Worm (Caenorhabditis elegans) whole organism, L1 larva: ENCODE data around the gene T20D4.11.
"Not testable (repeated sequence)": the region's sequence is repeated elsewhere in the genome, so short reads cannot be mapped to it uniquely, and the experiment has no call there.

Experiments
- F16B12.6 ChIP-seq: fragments of 150-350 bp; optimal IDR thresholded peaks from 2 replicates; lab custom pipeline; 2014; ENCODE audit warnings: missing biosample characterization, missing genetic modification characterization
- alr-1 ChIP-seq: fragments of 200-800 bp; sonication (Bioruptor generic); optimal IDR thresholded peaks from 2 replicates; lab custom pipeline; 2018; ENCODE audit warnings: borderline replicate concordance, mild to moderate bottlenecking, missing genetic modification characterization, missing compliant biosample characterization
- ama-1 ChIP-seq: fragments of 150-350 bp; optimal IDR thresholded peaks from 2 replicates; lab custom pipeline; 2014
- ceh-8 ChIP-seq: fragments of 200-800 bp; sonication (Bioruptor generic); optimal IDR thresholded peaks from 2 replicates; lab custom pipeline; 2018; ENCODE audit warnings: mild to moderate bottlenecking, missing genetic modification characterization, moderate library complexity, missing compliant biosample characterization
- ceh-82 ChIP-seq, 3 experiments: fragments of 150-350 bp in 1 of 3; sonication (generic microtip) in 2 of 3; optimal IDR thresholded peaks; 2 replicates each; lab custom pipeline; 2014 to 2017; ENCODE audit warnings: missing biosample characterization in 3 of 3, missing genetic modification characterization in 3 of 3
- ceh-90 ChIP-seq: sonication (generic microtip); optimal IDR thresholded peaks from 2 replicates; lab custom pipeline; 2016; ENCODE audit warnings: missing genetic modification characterization, missing compliant biosample characterization
- ces-1 ChIP-seq: fragments of 150-350 bp; optimal IDR thresholded peaks from 2 replicates; lab custom pipeline; 2014; ENCODE audit warnings: missing biosample characterization, missing genetic modification reagents, missing genetic modification characterization
- dpl-1 ChIP-seq, 3 experiments: fragments of 150-350 bp in 2 of 3; sonication (generic microtip) in 1 of 3; optimal IDR thresholded peaks; 2 replicates each; lab custom pipeline; 2014 to 2017; ENCODE audit warnings: missing biosample characterization in 3 of 3, missing genetic modification characterization in 3 of 3, missing genetic modification reagents in 3 of 3
- efl-1 ChIP-seq, 4 experiments: fragments of 150-350 bp; optimal IDR thresholded peaks in 3 of 4; peaks in 1 of 4; 1 replicate in 1 of 4; 2 replicates in 3 of 4; lab custom pipeline; 2014; ENCODE audit warnings: missing biosample characterization in 2 of 4, missing genetic modification characterization in 2 of 4, missing genetic modification reagents in 2 of 4
- elt-2 ChIP-seq: sonication (generic microtip); optimal IDR thresholded peaks from 2 replicates; lab custom pipeline; 2016; ENCODE audit warnings: missing genetic modification characterization, mild to moderate bottlenecking, inconsistent platforms, missing compliant biosample characterization, missing genetic modification reagents
- elt-3 ChIP-seq, 6 experiments: fragments of 150-350 bp in 1 of 6; sonication (generic microtip); optimal IDR thresholded peaks; 2 replicates each; lab custom pipeline; 2017 to 2018; ENCODE audit warnings: missing biosample characterization in 6 of 6, missing genetic modification characterization in 6 of 6, inconsistent platforms in 1 of 6
- ets-5 ChIP-seq: fragments of 200-800 bp; sonication (Bioruptor generic); IDR thresholded peaks from 2 replicates; pipeline ENCODE4 v1.3.6; 2022; ENCODE audit warnings: missing genetic modification characterization, missing compliant biosample characterization
- fkh-10 ChIP-seq: sonication (generic microtip); optimal IDR thresholded peaks from 2 replicates; lab custom pipeline; 2017; ENCODE audit warnings: missing biosample characterization, missing genetic modification reagents, missing genetic modification characterization
- fkh-4 ChIP-seq: sonication (generic microtip); optimal IDR thresholded peaks from 2 replicates; lab custom pipeline; 2016; ENCODE audit warnings: missing compliant biosample characterization, missing genetic modification characterization, borderline replicate concordance
- fkh-8 ChIP-seq: sonication (generic microtip); optimal IDR thresholded peaks from 2 replicates; lab custom pipeline; 2016; ENCODE audit warnings: mild to moderate bottlenecking, missing genetic modification characterization, missing compliant biosample characterization
- fos-1 ChIP-seq: fragments of 150-350 bp; optimal IDR thresholded peaks from 2 replicates; lab custom pipeline; 2014; ENCODE audit warnings: missing biosample characterization, missing genetic modification characterization
- hlh-17 ChIP-seq: fragments of 200-800 bp; sonication (Bioruptor generic); optimal IDR thresholded peaks from 2 replicates; lab custom pipeline; 2018; ENCODE audit warnings: missing genetic modification characterization, mild to moderate bottlenecking, missing compliant biosample characterization, moderate library complexity, borderline replicate concordance
- hpl-2 ChIP-seq: fragments of 150-350 bp; optimal IDR thresholded peaks from 2 replicates; lab custom pipeline; 2014; ENCODE audit warnings: missing biosample characterization, missing genetic modification reagents, missing genetic modification characterization
- lin-13 ChIP-seq: fragments of 150-350 bp; optimal IDR thresholded peaks from 2 replicates; lab custom pipeline; 2014; ENCODE audit warnings: missing biosample characterization, missing genetic modification reagents, missing genetic modification characterization
- lir-3 ChIP-seq: sonication (generic microtip); optimal IDR thresholded peaks from 2 replicates; lab custom pipeline; 2016; ENCODE audit warnings: mild to moderate bottlenecking, missing genetic modification characterization, moderate library complexity, missing compliant biosample characterization; ENCODE audit not compliant: poor library complexity
- lsy-2 ChIP-seq, 2 experiments: fragments of 150-350 bp; optimal IDR thresholded peaks; 2 replicates each; lab custom pipeline; 2014; ENCODE audit warnings: missing biosample characterization in 2 of 2, missing genetic modification characterization in 2 of 2
- mab-9 ChIP-seq: fragments of 200-800 bp; sonication (Bioruptor generic); IDR thresholded peaks from 2 replicates; pipeline ENCODE4 v1.3.6; 2022; ENCODE audit warnings: missing genetic modification reagents, missing genetic modification characterization, missing compliant biosample characterization
- mef-2 ChIP-seq: fragments of 150-350 bp; optimal IDR thresholded peaks from 2 replicates; lab custom pipeline; 2014; ENCODE audit warnings: missing biosample characterization, missing genetic modification characterization
- nhr-11 ChIP-seq: fragments of 150-350 bp; optimal IDR thresholded peaks from 2 replicates; lab custom pipeline; 2014; ENCODE audit warnings: missing biosample characterization, missing genetic modification characterization
- nhr-19 ChIP-seq: fragments of 200-800 bp; sonication (Bioruptor generic); conservative IDR thresholded peaks from 2 replicates; pipeline ENCODE4 v1.3.6; 2022; ENCODE audit warnings: missing genetic modification characterization, missing compliant biosample characterization
- nhr-20 ChIP-seq: sonication (generic microtip); optimal IDR thresholded peaks from 2 replicates; lab custom pipeline; 2016; ENCODE audit warnings: mild to moderate bottlenecking, missing genetic modification characterization, missing compliant biosample characterization
- nhr-237 ChIP-seq: fragments of 150-350 bp; optimal IDR thresholded peaks from 2 replicates; lab custom pipeline; 2014; ENCODE audit warnings: missing biosample characterization, missing genetic modification characterization
- nhr-47 ChIP-seq: sonication (generic microtip); optimal IDR thresholded peaks from 2 replicates; lab custom pipeline; 2016; ENCODE audit warnings: mild to moderate bottlenecking, missing genetic modification characterization, moderate library complexity, missing compliant biosample characterization
- nhr-71 ChIP-seq: sonication (generic microtip); optimal IDR thresholded peaks from 2 replicates; lab custom pipeline; 2016; ENCODE audit warnings: mild to moderate bottlenecking, missing genetic modification characterization, moderate library complexity, missing compliant biosample characterization
- nhr-77 ChIP-seq: fragments of 150-350 bp; optimal IDR thresholded peaks from 2 replicates; lab custom pipeline; 2014; ENCODE audit warnings: missing biosample characterization, missing genetic modification characterization
- nhr-84 ChIP-seq: sonication (generic microtip); optimal IDR thresholded peaks from 2 replicates; lab custom pipeline; 2017; ENCODE audit warnings: missing biosample characterization, missing genetic modification characterization
- nhr-85 ChIP-seq: sonication (generic microtip); peaks from one replicate; lab custom pipeline; 2016; ENCODE audit warnings: missing genetic modification characterization, inconsistent platforms, missing compliant biosample characterization
- nhr-90 ChIP-seq: sonication (generic microtip); optimal IDR thresholded peaks from 2 replicates; lab custom pipeline; 2016; ENCODE audit warnings: mild to moderate bottlenecking, missing genetic modification characterization, missing compliant biosample characterization; ENCODE audit not compliant: poor library complexity
- pag-3 ChIP-seq: sonication (generic microtip); optimal IDR thresholded peaks from 2 replicates; lab custom pipeline; 2017; ENCODE audit warnings: missing genetic modification characterization, mild to moderate bottlenecking, missing compliant biosample characterization, antibody characterized with exemption, borderline replicate concordance; ENCODE audit not compliant: insufficient read depth
- pax-3 ChIP-seq: fragments of 200-800 bp; sonication (Bioruptor generic); optimal IDR thresholded peaks from 2 replicates; lab custom pipeline; 2018; ENCODE audit warnings: mild to moderate bottlenecking, missing genetic modification characterization, moderate library complexity, missing compliant biosample characterization
- skn-1 ChIP-seq: fragments of 150-350 bp; optimal IDR thresholded peaks from 2 replicates; lab custom pipeline; 2014; ENCODE audit warnings: missing biosample characterization, missing genetic modification characterization
- sox-4 ChIP-seq: sonication (generic microtip); optimal IDR thresholded peaks from 2 replicates; lab custom pipeline; 2016; ENCODE audit warnings: missing genetic modification characterization, missing compliant biosample characterization
- swsn-7 ChIP-seq: sonication (generic microtip); optimal IDR thresholded peaks from 2 replicates; lab custom pipeline; 2016; ENCODE audit warnings: missing genetic modification characterization, missing compliant biosample characterization
- tlp-1 ChIP-seq: fragments of 150-350 bp; optimal IDR thresholded peaks from 2 replicates; lab custom pipeline; 2014; ENCODE audit warnings: missing biosample characterization, missing genetic modification characterization
- unc-30 ChIP-seq: sonication (generic microtip); optimal IDR thresholded peaks from 2 replicates; lab custom pipeline; 2017; ENCODE audit warnings: missing biosample characterization, missing genetic modification characterization
- unc-86 ChIP-seq: sonication (generic microtip); optimal IDR thresholded peaks from 2 replicates; lab custom pipeline; 2016; ENCODE audit warnings: missing genetic modification characterization, missing compliant biosample characterization
- vab-15 ChIP-seq: sonication (generic microtip); optimal IDR thresholded peaks from 2 replicates; lab custom pipeline; 2017; ENCODE audit warnings: missing genotype, mild to moderate bottlenecking, missing genetic modification characterization, missing compliant biosample characterization
- xbp-1 ChIP-seq: sonication (generic microtip); optimal IDR thresholded peaks from 2 replicates; lab custom pipeline; 2016; ENCODE audit warnings: missing genetic modification characterization, missing compliant biosample characterization
- ztf-4 ChIP-seq: fragments of 150-350 bp; optimal IDR thresholded peaks from 2 replicates; lab custom pipeline; 2014; ENCODE audit warnings: missing biosample characterization, missing genetic modification characterization

T20D4.11 gene

DNA sequence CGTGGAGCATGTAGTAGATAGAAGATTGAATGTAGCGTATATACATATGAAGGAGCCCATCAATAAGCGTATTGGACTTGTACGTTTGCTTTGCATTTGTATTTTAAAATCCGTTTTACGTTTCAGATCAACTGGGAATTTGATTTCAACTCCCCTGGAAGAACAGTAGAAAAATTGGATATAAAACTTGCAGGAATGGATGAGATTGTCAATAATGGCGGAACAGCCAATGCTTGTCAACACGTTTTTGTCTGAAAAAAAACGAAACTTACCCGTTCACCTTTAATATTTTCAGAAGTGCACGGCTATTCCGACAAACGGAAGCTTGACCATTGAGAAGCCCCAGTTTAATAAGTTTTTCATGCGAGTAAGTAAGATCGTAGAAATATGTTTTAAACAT lies 30.7 kb upstream of the T20D4.11 start, which contains the start of gene C04E12.2:
Gene C04E12.2 (plus strand): TSS at position 301 of the 400 bp plus-strand sequence.
- TF ChIP-seq nhr-19 (GFP tag; lab: Robert Waterston, UW); elt-2 (tag; lab: Kevin White, UChicago); nhr-20 (tag; lab: Kevin White, UChicago): not testable (repeated sequence)

DNA sequence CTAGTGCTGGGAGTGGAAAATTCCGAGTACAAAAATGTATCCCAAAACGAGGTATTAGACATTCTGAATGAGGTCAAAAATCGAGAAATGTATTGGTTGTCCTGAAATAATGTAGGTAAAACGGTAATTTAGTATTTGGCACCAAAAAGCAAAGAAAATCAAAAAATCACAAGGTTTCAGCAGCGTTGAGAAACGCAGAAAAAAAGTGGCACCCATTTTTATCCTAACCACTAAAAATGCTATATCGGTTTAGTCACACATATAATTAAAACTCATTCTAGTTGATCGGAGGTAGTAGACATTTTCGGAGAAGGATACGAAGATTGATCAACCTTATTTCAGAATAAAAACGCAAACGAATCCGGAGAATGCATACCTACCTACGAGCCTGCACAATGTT lies 25.8 kb upstream of the T20D4.11 start, which contains the start of gene srx-121:
Gene srx-121 (minus strand): TSS at position 101 of the 400 bp plus-strand sequence.
- no peak for TF ChIP-seq nhr-85
- no peak for TF ChIP-seq xbp-1 (tag; lab: Kevin White, UChicago)
- no peak for TF ChIP-seq nhr-19 (GFP tag; lab: Robert Waterston, UW)
- TF ChIP-seq pag-3, result no peak
- TF ChIP-seq efl-1 (optimal IDR thresholded peaks at IDR 0.05; lab: Kevin White, UChicago), result no peak
- TF ChIP-seq efl-1 (GFP tag; optimal IDR thresholded peaks at IDR 0.05 in 1 of 2; lab: Kevin White, UChicago), result no peak
- TF ChIP-seq fkh-10 (GFP tag; lab: Kevin White, UChicago), result no peak
- TF ChIP-seq ces-1 (GFP tag; lab: Kevin White, UChicago), result no peak
- TF ChIP-seq ztf-4 (tag; lab: Kevin White, UChicago), result no peak
- TF ChIP-seq hlh-17 (GFP tag; lab: Kevin White, UChicago), result no peak
- no peak for TF ChIP-seq pax-3
- TF ChIP-seq nhr-71 (tag; lab: Kevin White, UChicago), result no peak
- no peak for TF ChIP-seq unc-30 (tag; lab: Kevin White, UChicago)
- TF ChIP-seq ama-1, result no peak
- no peak for TF ChIP-seq elt-3 (tag; optimal IDR thresholded peaks at IDR 0.05; lab: Kevin White, UChicago)
- TF ChIP-seq fkh-4, result no peak
- TF ChIP-seq nhr-237 (tag; lab: Kevin White, UChicago), result no peak
- TF ChIP-seq nhr-84 (tag; lab: Kevin White, UChicago), result no peak

- TF ChIP-seq skn-1 (tag; lab: Kevin White, UChicago) (no peak), fkh-8 (no peak), nhr-11 (tag; lab: Kevin White, UChicago) (no peak), ceh-8 (GFP tag; lab: Kevin White, UChicago) (no peak), nhr-47 (tag; lab: Kevin White, UChicago) (no peak), ama-1 (no peak), fos-1 (tag; lab: Kevin White, UChicago) (no peak), nhr-77 (tag; lab: Kevin White, UChicago) (no peak), nhr-237 (tag; lab: Kevin White, UChicago) (no peak), ceh-82 (tag; optimal IDR thresholded peaks at IDR 0.05; lab: Kevin White, UChicago) (no peak), F16B12.6 (no peak), lir-3 (no peak), lsy-2 (tag; optimal IDR thresholded peaks at IDR 0.05; lab: Kevin White, UChicago) (no peak), pag-3 (no peak), pax-3 (no peak)
Measured at ce11 chrV:3376973-3377372, 21.5 kb upstream of the T20D4.11 start, which contains the start of gene srbc-2. srbc-2 (minus strand) TSS chrV:3377073.

DNA sequence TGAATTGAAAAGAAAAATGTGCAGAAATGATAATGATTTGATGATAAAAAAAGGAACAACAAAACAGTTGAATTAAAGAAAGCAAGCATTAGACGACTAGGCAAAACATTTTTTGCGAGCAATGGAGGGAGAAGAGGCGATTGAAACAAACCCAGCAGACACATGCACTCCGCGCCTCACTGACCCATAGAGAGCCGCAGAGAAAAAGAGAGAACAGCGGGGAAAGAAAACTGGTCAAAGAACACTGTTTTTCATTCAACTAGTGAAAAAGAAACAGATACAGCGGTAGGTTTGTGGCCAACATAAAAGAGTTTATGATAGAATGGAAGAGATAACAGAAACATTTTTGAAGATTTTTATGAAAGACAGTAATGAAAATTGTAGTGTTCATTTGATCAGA lies 10.2 kb upstream of the T20D4.11 start:
- TF ChIP-seq elt-3 (tag; optimal IDR thresholded peaks at IDR 0.05; lab: Kevin White, UChicago) (no peak), nhr-77 (tag; lab: Kevin White, UChicago) (no peak), hlh-17 (GFP tag; lab: Kevin White, UChicago) (no peak), dpl-1 (GFP tag; optimal IDR thresholded peaks at IDR 0.05; lab: Kevin White, UChicago) (peak in 2 of 3 experiments; percentile 15 to 17), nhr-47 (tag; lab: Kevin White, UChicago) (peak; percentile 21), nhr-85 (peak; percentile 49), pax-3 (no peak), lir-3 (no peak), nhr-90 (tag; lab: Kevin White, UChicago) (no peak), lin-13 (GFP tag; lab: Kevin White, UChicago) (no peak), mab-9 (GFP tag; lab: Robert Waterston, UW) (no peak), swsn-7 (tag; lab: Kevin White, UChicago) (no peak), fos-1 (tag; lab: Kevin White, UChicago) (no peak), vab-15 (tag; lab: Kevin White, UChicago) (no peak), mef-2 (tag; lab: Kevin White, UChicago) (no peak), pag-3 (no peak), ceh-90 (no peak), sox-4 (tag; lab: Kevin White, UChicago) (no peak), ets-5 (no peak), alr-1 (no peak), hpl-2 (no peak), fkh-10 (GFP tag; lab: Kevin White, UChicago) (no peak), ceh-8 (GFP tag; lab: Kevin White, UChicago) (no peak), unc-86 (tag; lab: Kevin White, UChicago) (no peak), nhr-84 (tag; lab: Kevin White, UChicago) (no peak), nhr-20 (tag; lab: Kevin White, UChicago) (peak; percentile 60), tlp-1 (tag; lab: Kevin White, UChicago) (no peak)
